Worm (Caenorhabditis elegans): ENCODE data around the gene F25B3.4.

F25B3.4 gene

ce11 chrV:9516280-9516679, 52.3 kb downstream of the F25B3.4 start:
- TF ChIP-seq nhr-77 (tag; optimal IDR thresholded peaks at IDR 0.05) (no peak), elt-2 (tag; optimal IDR thresholded peaks at IDR 0.05) (peak; percentile 51), nhr-237 (tag; optimal IDR thresholded peaks at IDR 0.05) (no peak), nhr-23 (tag; optimal IDR thresholded peaks at IDR 0.05) (peak; percentile 86), mml-1 (tag; optimal IDR thresholded peaks at IDR 0.05) (no peak), lin-39 (tag; optimal IDR thresholded peaks at IDR 0.05) (no peak), jun-1 (tag; optimal IDR thresholded peaks at IDR 0.05) (peak; percentile 69), mdl-1 (tag; optimal IDR thresholded peaks at IDR 0.05) (no peak), lin-15B (tag; optimal IDR thresholded peaks at IDR 0.05) (no peak), nhr-43 (tag; optimal IDR thresholded peaks at IDR 0.05; ENCODE audit: poor library complexity, severe bottlenecking) (peak; percentile 68), pqm-1 (tag; optimal IDR thresholded peaks at IDR 0.05) (peak; percentile 88), nhr-25 (tag; optimal IDR thresholded peaks at IDR 0.05) (peak; percentile 26), elt-3 (tag; optimal IDR thresholded peaks at IDR 0.05) (peak in 2 of 3 experiments; percentile 41 to 56), egl-27 (tag; optimal IDR thresholded peaks at IDR 0.05) (no peak), tbx-2 (tag; optimal IDR thresholded peaks at IDR 0.05) (no peak), lsy-12 (tag; optimal IDR thresholded peaks at IDR 0.05) (peak; percentile 20), fos-1 (tag; optimal IDR thresholded peaks at IDR 0.05) (no peak), snpc-4 (tag; optimal IDR thresholded peaks at IDR 0.05) (no peak), sea-2 (GFP tag; optimal IDR thresholded peaks at IDR 0.05) (no peak)
